Fruit fly (Drosophila melanogaster) whole organism, embryonic: Measurements from ENCODE around the gene CG6927.

Experiments
- Asciz ChIP-seq: fragments of 200-800 bp; sonication (Bioruptor generic); optimal IDR thresholded peaks from 2 replicates; lab custom pipeline; 2017; ENCODE audit warnings: missing biosample characterization, mild to moderate bottlenecking, missing genetic modification characterization, missing genetic modification reagents
- Atf-2 ChIP-seq: fragments of 200-800 bp; sonication (Bioruptor generic); optimal IDR thresholded peaks from 2 replicates; lab custom pipeline; 2016; ENCODE audit warnings: missing biosample characterization, missing genetic modification characterization
- Bteb2 ChIP-seq: fragments of 200-800 bp; sonication (Bioruptor generic); optimal IDR thresholded peaks from 2 replicates; lab custom pipeline; 2016; ENCODE audit warnings: missing biosample characterization, missing genetic modification characterization
- CG10209 ChIP-seq: fragments of 200-800 bp; sonication (Bioruptor generic); optimal IDR thresholded peaks from 3 replicates; lab custom pipeline; 2017; ENCODE audit warnings: missing biosample characterization, mild to moderate bottlenecking, missing genetic modification characterization, missing genetic modification reagents
- CG11085 ChIP-seq: fragments of 200-800 bp; sonication (Bioruptor generic); IDR thresholded peaks from 2 replicates; pipeline ENCODE4 v1.3.6; 2022; ENCODE audit warnings: missing biosample characterization, missing genetic modification characterization
- CG11695 ChIP-seq: fragments of 200-800 bp; sonication (Bioruptor generic); IDR thresholded peaks from 3 replicates; pipeline ENCODE4 v1.3.6; 2022; ENCODE audit warnings: missing biosample characterization, missing genetic modification characterization
- CG15269 ChIP-seq: fragments of 200-800 bp; sonication (Bioruptor generic); optimal IDR thresholded peaks from 2 replicates; lab custom pipeline; 2018; ENCODE audit warnings: missing biosample characterization, mild to moderate bottlenecking, missing genetic modification characterization, moderate library complexity
- CG15514 ChIP-seq: fragments of 200-800 bp; sonication (Bioruptor generic); optimal IDR thresholded peaks from 3 replicates; lab custom pipeline; 2017; ENCODE audit warnings: missing biosample characterization, missing genetic modification characterization, mild to moderate bottlenecking, moderate library complexity, missing genetic modification reagents
- CG15601 ChIP-seq: fragments of 200-800 bp; sonication (Bioruptor generic); optimal IDR thresholded peaks from 3 replicates; lab custom pipeline; 2019; ENCODE audit warnings: missing biosample characterization, mild to moderate bottlenecking, missing genetic modification characterization, moderate library complexity
- CG16815 ChIP-seq: fragments of 200-800 bp; sonication (Bioruptor generic); optimal IDR thresholded peaks from 3 replicates; lab custom pipeline; 2017; ENCODE audit warnings: missing biosample characterization, mild to moderate bottlenecking, missing genetic modification characterization
- CG2120 ChIP-seq: fragments of 200-800 bp; sonication (Bioruptor generic); optimal IDR thresholded peaks from 3 replicates; lab custom pipeline; 2016; ENCODE audit warnings: missing biosample characterization, missing genetic modification characterization
- CG2129 ChIP-seq: fragments of 200-800 bp; sonication (Bioruptor generic); IDR thresholded peaks from 2 replicates; pipeline ENCODE4 v1.3.6; 2022; ENCODE audit warnings: missing biosample characterization, missing genetic modification characterization; ENCODE audit not compliant: partially characterized antibody
- CG2202 ChIP-seq: fragments of 200-800 bp; sonication (Bioruptor generic); optimal IDR thresholded peaks from 2 replicates; lab custom pipeline; 2018; ENCODE audit warnings: missing biosample characterization, mild to moderate bottlenecking, missing genetic modification characterization
- CG31365 ChIP-seq: fragments of 200-800 bp; sonication (Bioruptor generic); optimal IDR thresholded peaks from 2 replicates; lab custom pipeline; 2018; ENCODE audit warnings: missing biosample characterization, mild to moderate bottlenecking, missing genetic modification characterization
- CG3995 ChIP-seq: fragments of 200-800 bp; sonication (Bioruptor generic); optimal IDR thresholded peaks from 3 replicates; lab custom pipeline; 2016; ENCODE audit warnings: missing biosample characterization, missing genetic modification characterization
- CG4328 ChIP-seq: fragments of 200-800 bp; sonication (Bioruptor generic); optimal IDR thresholded peaks from 3 replicates; lab custom pipeline; 2017; ENCODE audit warnings: missing biosample characterization, missing genetic modification reagents, missing genetic modification characterization
- CG4360 ChIP-seq: fragments of 200-800 bp; sonication (Bioruptor generic); IDR thresholded peaks from 2 replicates; pipeline ENCODE4 v1.3.6; 2022; ENCODE audit warnings: missing biosample characterization, missing genetic modification characterization
- CG43689 ChIP-seq: fragments of 200-800 bp; sonication (Bioruptor generic); IDR thresholded peaks from 2 replicates; pipeline ENCODE4 v1.3.6; 2022; ENCODE audit warnings: missing biosample characterization, missing genetic modification characterization
- CG4707 ChIP-seq: fragments of 200-800 bp; sonication (Bioruptor generic); optimal IDR thresholded peaks from 2 replicates; lab custom pipeline; 2018; ENCODE audit warnings: missing biosample characterization, mild to moderate bottlenecking, missing genetic modification characterization, moderate library complexity
- CG7963 ChIP-seq: fragments of 200-800 bp; sonication (Bioruptor generic); IDR thresholded peaks from 3 replicates; pipeline ENCODE4 v1.3.6; 2022; ENCODE audit warnings: missing biosample characterization, missing genetic modification characterization; ENCODE audit not compliant: partially characterized antibody
- CG8359 ChIP-seq: fragments of 200-800 bp; sonication (Bioruptor generic); optimal IDR thresholded peaks from 2 replicates; lab custom pipeline; 2017; ENCODE audit warnings: missing biosample characterization, mild to moderate bottlenecking, missing genetic modification characterization, borderline replicate concordance
- CG9609 ChIP-seq: fragments of 200-800 bp; sonication (Bioruptor generic); optimal IDR thresholded peaks from 3 replicates; lab custom pipeline; 2016; ENCODE audit warnings: missing biosample characterization, missing genetic modification characterization
- Dip2 ChIP-seq: fragments of 200-800 bp; sonication (Bioruptor generic); IDR thresholded peaks from 2 replicates; pipeline ENCODE4 v1.3.6; 2022; ENCODE audit warnings: missing biosample characterization, missing genetic modification characterization
- Doc3 ChIP-seq: fragments of 200-800 bp; sonication (Bioruptor generic); IDR thresholded peaks from 3 replicates; pipeline ENCODE4 v1.3.6; 2022; ENCODE audit warnings: missing biosample characterization, missing genetic modification characterization; ENCODE audit not compliant: partially characterized antibody
- H2.0 ChIP-seq: fragments of 200-800 bp; sonication (Bioruptor generic); IDR thresholded peaks from 2 replicates; pipeline ENCODE4 v1.3.6; 2022; ENCODE audit warnings: missing biosample characterization, missing genetic modification characterization
- Hmr ChIP-seq: fragments of 200-800 bp; sonication (Bioruptor generic); optimal IDR thresholded peaks from 3 replicates; lab custom pipeline; 2017; ENCODE audit warnings: mild to moderate bottlenecking, missing biosample characterization, missing genetic modification reagents, missing genetic modification characterization
- Hsf ChIP-seq: fragments of 200-800 bp; sonication (Bioruptor generic); optimal IDR thresholded peaks from 3 replicates; lab custom pipeline; 2016; ENCODE audit warnings: missing biosample characterization, missing genetic modification characterization
- Kr ChIP-seq: fragments of 200-800 bp; sonication (Bioruptor generic); optimal IDR thresholded peaks from 2 replicates; lab custom pipeline; 2017; ENCODE audit warnings: missing biosample characterization, mild to moderate bottlenecking, missing genetic modification characterization
- MTF-1 ChIP-seq: fragments of 200-800 bp; sonication (Bioruptor generic); optimal IDR thresholded peaks from 2 replicates; lab custom pipeline; 2018; ENCODE audit warnings: missing biosample characterization, mild to moderate bottlenecking, missing genetic modification characterization, borderline replicate concordance
- NC2α ChIP-seq: fragments of 200-800 bp; sonication (Bioruptor generic); optimal IDR thresholded peaks from 2 replicates; lab custom pipeline; 2016; ENCODE audit warnings: missing biosample characterization, missing genetic modification characterization
- Nf-YA ChIP-seq: fragments of 200-800 bp; sonication (Bioruptor generic); IDR thresholded peaks from 2 replicates; pipeline ENCODE4 v1.3.6; 2022; ENCODE audit warnings: missing biosample characterization, missing genetic modification characterization
- Usf ChIP-seq: fragments of 200-800 bp; sonication (Bioruptor generic); optimal IDR thresholded peaks from 2 replicates; lab custom pipeline; 2017; ENCODE audit warnings: missing genotype, missing biosample characterization, missing genetic modification characterization
- amos ChIP-seq: fragments of 200-800 bp; sonication (Bioruptor generic); IDR thresholded peaks from 2 replicates; pipeline ENCODE4 v1.3.6; 2022; ENCODE audit warnings: missing biosample characterization, missing genetic modification characterization; ENCODE audit not compliant: partially characterized antibody
- az2 ChIP-seq: fragments of 200-800 bp; sonication (Bioruptor generic); optimal IDR thresholded peaks from 3 replicates; lab custom pipeline; 2016; ENCODE audit warnings: missing biosample characterization, missing genetic modification characterization
- chinmo ChIP-seq: fragments of 200-800 bp; sonication (Bioruptor generic); IDR thresholded peaks from 4 replicates; pipeline ENCODE4 v1.3.6; 2022; ENCODE audit warnings: missing biosample characterization, missing genetic modification characterization; ENCODE audit not compliant: partially characterized antibody
- dimm ChIP-seq: fragments of 200-800 bp; sonication (Bioruptor generic); IDR thresholded peaks from 2 replicates; pipeline ENCODE4 v1.3.6; 2022; ENCODE audit warnings: missing biosample characterization, missing genetic modification characterization
- hkb ChIP-seq, 2 experiments: fragments of 200-800 bp in 1 of 2; fragments of >200 bp in 1 of 2; sonication (Bioruptor generic) in 1 of 2; IDR thresholded peaks in 1 of 2; optimal IDR thresholded peaks in 1 of 2; 2 replicates each; pipeline versions ENCODE4 v1.3.6 to Lab custom; 2017 to 2022; ENCODE audit warnings: missing biosample characterization in 1 of 2, missing genetic modification characterization in 1 of 2
- jigr1 ChIP-seq: fragments of 200-800 bp; sonication (Bioruptor generic); IDR thresholded peaks from 3 replicates; pipeline ENCODE4 v1.3.6; 2022; ENCODE audit warnings: missing biosample characterization, missing genetic modification characterization
- kni ChIP-seq: fragments of 200-800 bp; sonication (Bioruptor generic); optimal IDR thresholded peaks from 3 replicates; lab custom pipeline; 2017; ENCODE audit warnings: mild to moderate bottlenecking, missing biosample characterization, missing genetic modification reagents, missing genetic modification characterization
- mirr ChIP-seq: fragments of 200-800 bp; sonication (Bioruptor generic); optimal IDR thresholded peaks from 3 replicates; lab custom pipeline; 2018; ENCODE audit warnings: missing biosample characterization, mild to moderate bottlenecking, missing genetic modification characterization
- nau ChIP-seq: fragments of 200-800 bp; sonication (Bioruptor generic); optimal IDR thresholded peaks from 3 replicates; lab custom pipeline; 2017; ENCODE audit warnings: missing biosample characterization, mild to moderate bottlenecking, missing genetic modification characterization, missing genetic modification reagents
- oc ChIP-seq: fragments of 200-800 bp; sonication (Bioruptor generic); optimal IDR thresholded peaks from 2 replicates; lab custom pipeline; 2018; ENCODE audit warnings: missing biosample characterization, mild to moderate bottlenecking, missing genetic modification characterization, moderate library complexity
- phol ChIP-seq: fragments of 200-800 bp; sonication (Bioruptor generic); optimal IDR thresholded peaks from 3 replicates; lab custom pipeline; 2018; ENCODE audit warnings: missing biosample characterization, mild to moderate bottlenecking, missing genetic modification characterization, moderate library complexity
- unpg ChIP-seq: fragments of 200-800 bp; sonication (Bioruptor generic); optimal IDR thresholded peaks from 3 replicates; lab custom pipeline; 2018; ENCODE audit warnings: missing biosample characterization, mild to moderate bottlenecking, missing genetic modification characterization, moderate library complexity
- vfl ChIP-seq: fragments of 200-800 bp; sonication (Bioruptor generic); optimal IDR thresholded peaks from 2 replicates; lab custom pipeline; 2016; ENCODE audit warnings: missing biosample characterization, missing genetic modification characterization
- wor ChIP-seq: fragments of 200-800 bp; sonication (Bioruptor generic); IDR thresholded peaks from 2 replicates; pipeline ENCODE4 v1.3.6; 2022; ENCODE audit warnings: missing biosample characterization, missing genetic modification characterization
- zfh1 ChIP-seq: fragments of 200-800 bp; sonication (Bioruptor generic); IDR thresholded peaks from 3 replicates; pipeline ENCODE4 v1.3.6; 2022; ENCODE audit warnings: missing biosample characterization, missing genetic modification characterization

The CG6927 gene

DNA sequence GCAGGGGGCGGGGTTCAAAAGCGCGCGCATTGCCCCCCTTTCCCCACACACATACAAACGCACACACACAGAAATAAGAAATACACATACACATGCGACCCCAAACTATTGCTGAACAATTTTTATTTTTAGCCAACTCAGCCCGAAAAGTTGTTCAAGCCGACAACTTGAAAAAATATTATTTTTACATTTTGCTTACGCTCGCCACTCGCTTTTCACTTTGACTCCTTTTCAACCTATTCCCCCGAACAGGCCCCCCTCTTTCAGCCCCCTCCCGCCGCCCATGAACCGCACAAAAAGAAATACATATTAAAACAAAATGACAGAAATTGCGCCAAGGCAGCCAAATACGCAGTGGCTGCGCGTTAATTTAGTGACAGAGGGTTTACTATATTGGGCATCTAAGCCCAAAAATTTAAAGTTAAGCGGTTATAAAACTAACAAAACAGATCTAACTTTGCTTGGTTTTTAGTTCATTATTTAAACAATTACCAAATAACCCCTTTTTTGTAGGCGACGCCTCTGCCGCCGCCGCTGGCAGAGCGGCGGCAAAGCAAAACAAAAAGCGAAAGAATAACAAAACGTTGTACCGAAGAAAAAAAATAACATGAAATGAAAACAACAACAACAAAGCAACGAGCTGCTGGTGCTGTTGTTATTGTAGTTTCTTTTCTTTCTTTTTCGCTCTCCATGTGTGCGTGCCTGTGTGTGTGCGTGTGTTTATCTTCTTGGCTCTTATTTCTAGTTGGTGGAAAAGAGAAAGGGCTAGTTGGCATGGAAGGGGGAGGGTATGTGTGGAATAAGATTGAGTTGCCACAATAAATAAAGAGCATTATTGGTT, 3.5 kb downstream of the CG6927 start (continued):
- peak; percentile 100 for TF ChIP-seq oc (tag; lab: Kevin White, UChicago)
- TF ChIP-seq CG15514 (GFP tag; lab: Kevin White, UChicago) = peak; percentile 96
- peak; percentile 95 for TF ChIP-seq CG31365 (tag; lab: Kevin White, UChicago)
- TF ChIP-seq CG8359 (GFP tag; lab: Kevin White, UChicago) = peak; percentile 97
- TF ChIP-seq NC2α (GFP tag; lab: Kevin White, UChicago) = peak; percentile 99
- peak; percentile 100 for TF ChIP-seq Hmr (GFP tag; lab: Kevin White, UChicago)
- TF ChIP-seq Dip2 = peak; percentile 82
- TF ChIP-seq Usf (GFP tag; lab: Kevin White, UChicago) = peak; percentile 100
- peak; percentile 100 for TF ChIP-seq nau
- peak; percentile 99 for TF ChIP-seq mirr (GFP tag; lab: Kevin White, UChicago)
- peak; percentile 99 for TF ChIP-seq Atf-2 (GFP tag; lab: Kevin White, UChicago)
- TF ChIP-seq Hsf (GFP tag; lab: Kevin White, UChicago) = peak; percentile 100
- peak; percentile 97 for TF ChIP-seq CG4707 (GFP tag; lab: Kevin White, UChicago)
- peak; percentile 99 for TF ChIP-seq CG15601 (tag; lab: Kevin White, UChicago)
- TF ChIP-seq H2.0 (GFP tag; lab: Robert Waterston, UW) = peak; percentile 100
- TF ChIP-seq CG7963 (GFP tag; lab: Robert Waterston, UW) = no peak
- TF ChIP-seq CG4328 (GFP tag; lab: Kevin White, UChicago) = peak; percentile 99
- peak; percentile 97 for TF ChIP-seq Kr
- TF ChIP-seq phol = peak; percentile 99
- peak; percentile 100 for TF ChIP-seq CG10209 (GFP tag; lab: Kevin White, UChicago)
- peak; percentile 100 for TF ChIP-seq CG11085
- TF ChIP-seq jigr1 (GFP tag; lab: Robert Waterston, UW) = peak; percentile 99
- peak; percentile 99 for TF ChIP-seq wor
- peak; percentile 99 for TF ChIP-seq Nf-YA (GFP tag; lab: Robert Waterston, UW)
- peak; percentile 100 for TF ChIP-seq az2 (GFP tag; lab: Kevin White, UChicago)
- TF ChIP-seq kni (GFP tag; lab: Kevin White, UChicago) = peak; percentile 92
- TF ChIP-seq Doc3 (GFP tag; lab: Robert Waterston, UW) = no peak
- TF ChIP-seq CG15269 (tag; lab: Kevin White, UChicago) = peak; percentile 100
- peak; percentile 100 for TF ChIP-seq vfl (GFP tag; lab: Kevin White, UChicago)
- TF ChIP-seq CG2202 (tag; lab: Kevin White, UChicago) = peak; percentile 99
- TF ChIP-seq CG11695 = peak; percentile 100
- TF ChIP-seq Bteb2 (GFP tag; lab: Kevin White, UChicago) = peak; percentile 100
- TF ChIP-seq hkb (optimal IDR thresholded peaks at IDR 0.05; lab: Kevin White, UChicago) = no peak
- peak; percentile 100 for TF ChIP-seq hkb (GFP tag; IDR thresholded peaks at IDR 0.05; lab: Robert Waterston, UW)
- TF ChIP-seq amos (GFP tag; lab: Robert Waterston, UW) = peak; percentile 14; the same call in 1 of the 2 replicates
- peak; percentile 91 for TF ChIP-seq CG3995 (GFP tag; lab: Kevin White, UChicago)
- TF ChIP-seq CG2129 (GFP tag; lab: Robert Waterston, UW) = no peak
- peak; percentile 100 for TF ChIP-seq CG9609 (GFP tag; lab: Kevin White, UChicago)
- 0 out of 4 replicates have a peak, but pooled peaks have one; percentile 28 for TF ChIP-seq chinmo
- TF ChIP-seq Asciz (GFP tag; lab: Kevin White, UChicago) = peak; percentile 100
- TF ChIP-seq zfh1 (GFP tag; lab: Robert Waterston, UW) = peak; percentile 100
- TF ChIP-seq CG16815 (GFP tag; lab: Kevin White, UChicago) = peak; percentile 100
- TF ChIP-seq CG43689 (GFP tag; lab: Robert Waterston, UW) = peak; percentile 99
- TF ChIP-seq dimm (GFP tag; lab: Robert Waterston, UW) = peak; percentile 99
- peak; percentile 100 for TF ChIP-seq CG2120 (GFP tag; lab: Kevin White, UChicago)
- TF ChIP-seq MTF-1 (GFP tag; lab: Kevin White, UChicago) = peak; percentile 99
- peak; percentile 100 for TF ChIP-seq unpg (GFP tag; lab: Kevin White, UChicago)
- TF ChIP-seq CG4360 (GFP tag; lab: Robert Waterston, UW) = peak; percentile 98
